Worm (Caenorhabditis elegans): ENCODE data around the gene cyb-3.

- TF ChIP-seq zag-1 (tag; optimal IDR thresholded peaks at IDR 0.05) (no peak), spr-3 (GFP tag; optimal IDR thresholded peaks at IDR 0.05) (no peak), ceh-82 (tag; optimal IDR thresholded peaks at IDR 0.05) (no peak), arid-1 (GFP tag; conservative IDR thresholded peaks at IDR 0.05) (no peak), mdl-1 (tag; optimal IDR thresholded peaks at IDR 0.05) (no peak), F26F4.8 (GFP tag; conservative IDR thresholded peaks at IDR 0.05) (no peak), nhr-77 (tag; optimal IDR thresholded peaks at IDR 0.05) (no peak), lsy-2 (tag; optimal IDR thresholded peaks at IDR 0.05) (no peak)
Observed at ce11 chrV:15395347-15395746, at the start of gene cyb-3.
